Worm (Caenorhabditis elegans): ENCODE results near the gene C35A11.2.

The C35A11.2 gene

DNA sequence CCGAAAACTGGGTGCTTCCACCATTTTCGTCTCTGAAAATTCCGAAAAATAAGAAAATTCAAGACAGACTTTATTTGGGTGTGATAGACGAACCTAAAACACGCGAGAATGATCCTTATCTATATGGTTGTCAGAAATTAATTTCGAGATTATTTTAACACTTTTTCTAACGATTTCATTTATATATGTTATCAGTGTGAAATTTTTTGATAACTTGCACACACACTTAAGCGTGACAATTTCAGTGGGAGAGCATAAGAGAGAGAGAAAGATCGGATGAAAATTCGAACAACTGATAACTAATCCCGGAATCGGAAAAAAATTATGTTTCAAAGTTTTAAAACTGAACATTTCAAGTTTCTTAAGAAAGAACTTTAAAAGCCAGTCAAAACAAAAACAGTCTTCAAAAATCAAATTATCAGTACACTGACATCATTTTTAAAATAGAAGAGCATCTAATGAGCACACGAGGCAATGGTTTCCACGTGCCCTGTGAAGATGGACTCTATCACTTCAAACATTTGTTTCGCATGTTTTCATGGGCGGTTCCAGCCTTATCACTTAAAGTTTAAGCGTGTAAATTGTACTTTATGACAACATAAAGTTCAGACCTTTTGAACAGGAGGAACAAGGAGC is 7.0 kb downstream of the C35A11.2 start, which contains the start of gene C35A11.4:
TSS of gene C35A11.4 (minus strand) at position 156 of the 636 bp plus-strand sequence.
- TF ChIP-seq ham-2 (GFP tag; optimal IDR thresholded peaks at IDR 0.05) (no peak), lin-32 (GFP tag; optimal IDR thresholded peaks at IDR 0.05) (no peak), ztf-11 (tag; optimal IDR thresholded peaks at IDR 0.05) (no peak), sem-2 (GFP tag; optimal IDR thresholded peaks at IDR 0.05) (no peak), sptf-1 (tag; optimal IDR thresholded peaks at IDR 0.05) (no peak), unc-62 (GFP tag; optimal IDR thresholded peaks at IDR 0.05) (no peak), zip-8 (tag; optimal IDR thresholded peaks at IDR 0.05) (no peak), flh-1 (GFP tag; optimal IDR thresholded peaks at IDR 0.05) (no peak), mls-2 (tag; optimal IDR thresholded peaks at IDR 0.05) (no peak), tbx-8 (GFP tag; optimal IDR thresholded peaks at IDR 0.05) (no peak), elt-3 (tag; optimal IDR thresholded peaks at IDR 0.05) (no peak), mep-1 (tag; optimal IDR thresholded peaks at IDR 0.05) (no peak)

DNA sequence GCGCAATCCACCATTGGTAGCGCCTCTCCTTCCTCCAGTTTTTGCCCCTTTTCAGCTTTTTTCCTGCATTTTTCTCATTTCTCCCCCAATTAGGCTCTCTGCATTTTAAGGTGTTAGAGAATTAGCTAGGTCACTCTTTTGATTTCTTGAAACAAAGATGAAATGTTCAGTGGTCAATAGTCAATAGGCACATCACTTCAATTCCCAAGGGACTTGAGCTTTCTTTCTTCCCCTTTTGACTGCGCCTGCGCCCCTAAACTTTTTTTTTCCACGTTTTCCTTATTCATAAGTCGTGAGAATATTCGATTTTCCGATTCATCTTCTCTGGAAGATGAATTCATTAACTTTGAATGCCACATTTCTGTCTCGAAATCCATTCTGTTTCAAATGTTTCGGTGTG is 17.8 kb downstream of the C35A11.2 start:
- TF ChIP-seq unc-120 (tag; optimal IDR thresholded peaks at IDR 0.05; ENCODE audit: poor library complexity, severe bottlenecking) = no peak
- TF ChIP-seq mep-1 (tag; optimal IDR thresholded peaks at IDR 0.05) = no peak
- no peak for TF ChIP-seq sptf-1 (tag; optimal IDR thresholded peaks at IDR 0.05)
- no peak for TF ChIP-seq ceh-83 (GFP tag; optimal IDR thresholded peaks at IDR 0.05)
- no peak for TF ChIP-seq pha-4 (tag; optimal IDR thresholded peaks at IDR 0.05)
- TF ChIP-seq lin-32 (GFP tag; optimal IDR thresholded peaks at IDR 0.05) = no peak
- no peak for TF ChIP-seq nhr-237 (tag; optimal IDR thresholded peaks at IDR 0.05)
- no peak for TF ChIP-seq blmp-1 (tag; optimal IDR thresholded peaks at IDR 0.05)
- TF ChIP-seq lsy-2 (tag; optimal IDR thresholded peaks at IDR 0.05) = no peak
- TF ChIP-seq unc-62 (GFP tag; optimal IDR thresholded peaks at IDR 0.05) = no peak
- no peak for TF ChIP-seq elt-1 (tag; optimal IDR thresholded peaks at IDR 0.05; ENCODE audit: borderline replicate concordance, insufficient read depth)

DNA sequence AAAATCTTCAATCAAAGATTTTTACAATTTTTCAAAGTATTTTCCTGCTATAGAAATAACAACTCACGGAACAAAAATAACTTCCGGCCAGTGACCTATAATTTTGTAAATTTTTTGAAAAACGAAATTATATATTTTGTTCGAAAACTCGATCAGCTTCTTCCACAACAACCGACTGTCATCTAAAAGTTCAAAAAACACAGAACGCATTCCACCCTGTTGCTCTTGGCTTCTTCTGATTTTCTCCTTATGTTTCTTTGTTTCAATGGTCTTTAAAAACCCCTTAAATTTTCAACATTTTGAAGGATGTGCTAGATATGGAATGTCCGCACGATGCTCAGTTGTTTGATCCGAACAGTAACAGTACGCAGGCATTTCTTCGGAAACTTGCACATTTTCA is 19.0 kb downstream of the C35A11.2 start, which contains the start of gene dmsr-7:
TSS of gene dmsr-7 (plus strand) at position 301 of the 400 bp plus-strand sequence.
- TF ChIP-seq drap-1 (GFP tag; optimal IDR thresholded peaks at IDR 0.05) (no peak), zip-8 (tag; optimal IDR thresholded peaks at IDR 0.05) (no peak), sptf-1 (tag; optimal IDR thresholded peaks at IDR 0.05) (no peak), nhr-76 (tag; optimal IDR thresholded peaks at IDR 0.05) (no peak), elt-3 (tag; optimal IDR thresholded peaks at IDR 0.05) (no peak), unc-120 (tag; optimal IDR thresholded peaks at IDR 0.05; ENCODE audit: poor library complexity, severe bottlenecking) (no peak), lin-13 (tag; optimal IDR thresholded peaks at IDR 0.05) (no peak), lsy-2 (tag; optimal IDR thresholded peaks at IDR 0.05) (no peak), pha-4 (tag; optimal IDR thresholded peaks at IDR 0.05) (no peak), ztf-11 (tag; optimal IDR thresholded peaks at IDR 0.05) (no peak), bed-3 (GFP tag; optimal IDR thresholded peaks at IDR 0.05) (no peak), mab-5 (tag; optimal IDR thresholded peaks at IDR 0.05) (no peak), nhr-12 (tag; optimal IDR thresholded peaks at IDR 0.05) (no peak), ham-2 (GFP tag; optimal IDR thresholded peaks at IDR 0.05) (no peak), sem-2 (GFP tag; optimal IDR thresholded peaks at IDR 0.05) (no peak)

DNA sequence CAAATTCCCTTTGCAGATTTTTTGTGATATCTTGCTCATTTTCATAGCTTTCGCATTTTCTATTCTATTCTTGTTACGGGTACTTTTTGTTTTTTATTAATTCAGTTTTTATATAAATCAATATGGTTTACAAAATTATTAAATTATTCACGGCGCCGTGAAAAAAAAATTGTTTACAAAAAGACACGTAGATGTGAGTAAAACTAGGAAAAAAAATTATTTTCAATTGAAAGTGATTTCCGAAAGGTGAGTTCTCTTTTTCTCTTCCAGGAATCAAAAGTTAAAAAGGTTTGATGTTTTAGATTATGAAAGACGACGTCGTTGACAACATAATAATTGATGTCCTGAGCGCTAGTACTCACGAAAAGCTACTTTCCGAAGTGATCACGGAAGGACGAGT is 22.1 kb downstream of the C35A11.2 start, which contains the start of gene C25A6.1:
TSS of gene C25A6.1 (plus strand) at position 301 of the 400 bp plus-strand sequence.
- no peak for TF ChIP-seq nhr-12 (tag; optimal IDR thresholded peaks at IDR 0.05)
- TF ChIP-seq ces-1 (GFP tag; optimal IDR thresholded peaks at IDR 0.05) = no peak
- TF ChIP-seq nhr-237 (tag; optimal IDR thresholded peaks at IDR 0.05) = no peak
- no peak for TF ChIP-seq unc-39 (tag; optimal IDR thresholded peaks at IDR 0.05)
- TF ChIP-seq unc-120 (tag; optimal IDR thresholded peaks at IDR 0.05; ENCODE audit: poor library complexity, severe bottlenecking) = no peak
- no peak for TF ChIP-seq flh-1 (GFP tag; optimal IDR thresholded peaks at IDR 0.05)

DNA sequence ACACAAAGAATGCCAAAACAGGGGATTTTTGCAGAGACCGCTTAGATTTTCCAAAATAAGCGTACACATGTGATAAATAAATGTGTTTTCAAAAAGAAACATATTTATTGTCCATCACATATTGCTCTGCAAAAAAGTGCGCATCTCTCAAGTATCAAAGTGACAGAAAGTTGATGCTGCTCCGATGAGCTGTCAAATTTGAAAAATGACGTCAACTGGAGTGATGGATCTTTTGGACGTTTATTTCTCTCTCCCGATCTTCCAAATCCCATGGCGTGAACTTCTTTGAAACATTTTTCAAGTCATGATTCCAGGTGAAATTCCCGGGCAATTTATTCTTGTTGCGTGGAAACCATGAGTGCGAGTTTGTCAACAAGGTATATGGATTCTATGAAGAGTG is 22.8 kb downstream of the C35A11.2 start:
- TF ChIP-seq ces-1 (GFP tag; optimal IDR thresholded peaks at IDR 0.05) = no peak
- peak; percentile 88 for TF ChIP-seq unc-62 (GFP tag; optimal IDR thresholded peaks at IDR 0.05)
- no peak for TF ChIP-seq mab-5 (tag; optimal IDR thresholded peaks at IDR 0.05)
- TF ChIP-seq unc-39 (tag; optimal IDR thresholded peaks at IDR 0.05) = no peak

DNA sequence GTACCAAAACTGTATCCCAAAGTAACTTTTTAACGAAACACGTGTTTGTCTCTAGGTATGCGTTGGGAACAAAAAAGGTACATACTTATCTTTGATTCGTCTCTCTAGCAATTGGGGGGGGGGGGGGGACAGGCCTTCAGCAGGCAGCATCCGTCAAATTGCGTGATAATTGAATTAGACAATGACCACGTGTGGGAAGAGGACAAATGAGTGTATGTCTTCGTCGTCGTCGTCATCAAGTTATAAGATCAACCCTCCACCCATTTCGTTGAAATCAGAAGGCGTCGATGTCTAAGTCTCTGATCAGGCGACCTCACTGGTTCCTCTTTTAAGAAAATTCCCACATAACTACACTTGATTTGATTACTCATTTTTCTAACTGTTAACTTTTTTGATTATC is 24.6 kb downstream of the C35A11.2 start, which contains the start of gene F08F3.4:
TSS of gene F08F3.4 (plus strand) at position 277 of the 400 bp plus-strand sequence.
- TF ChIP-seq ham-2 (GFP tag; optimal IDR thresholded peaks at IDR 0.05) (no peak), drap-1 (GFP tag; optimal IDR thresholded peaks at IDR 0.05) (no peak), ceh-39 (tag; optimal IDR thresholded peaks at IDR 0.05) (no peak), mep-1 (tag; optimal IDR thresholded peaks at IDR 0.05) (no peak), mls-2 (tag; optimal IDR thresholded peaks at IDR 0.05) (no peak), lin-13 (tag; optimal IDR thresholded peaks at IDR 0.05) (no peak), nhr-12 (tag; optimal IDR thresholded peaks at IDR 0.05) (no peak), sem-2 (GFP tag; optimal IDR thresholded peaks at IDR 0.05) (no peak), ceh-43 (GFP tag; optimal IDR thresholded peaks at IDR 0.05) (no peak), sptf-1 (tag; optimal IDR thresholded peaks at IDR 0.05) (no peak), M03D4.4 (tag; optimal IDR thresholded peaks at IDR 0.05) (no peak), nhr-76 (tag; optimal IDR thresholded peaks at IDR 0.05) (no peak), unc-120 (tag; optimal IDR thresholded peaks at IDR 0.05; ENCODE audit: poor library complexity, severe bottlenecking) (no peak), ztf-11 (tag; optimal IDR thresholded peaks at IDR 0.05) (no peak), ceh-83 (GFP tag; optimal IDR thresholded peaks at IDR 0.05) (no peak), lin-32 (GFP tag; optimal IDR thresholded peaks at IDR 0.05) (no peak)
